Fruit fly (Drosophila melanogaster) whole organism, adult: ENCODE results near the gene Sf3a1.
A peak's percentile ranks its signal among the peaks of the same experiment; 100 is the strongest.

Source experiments
- CG11617 ChIP-seq: fragments of 200-800 bp; sonication (Bioruptor generic); optimal IDR thresholded peaks from 2 replicates; lab custom pipeline; 2017; ENCODE audit warnings: mild to moderate bottlenecking, missing biosample characterization, missing genetic modification reagents, missing genetic modification characterization
- CG12768 ChIP-seq: fragments of 200-800 bp; sonication (Bioruptor generic); optimal IDR thresholded peaks from 2 replicates; lab custom pipeline; 2017; ENCODE audit warnings: missing biosample characterization, missing genetic modification characterization, mild to moderate bottlenecking, moderate library complexity, missing genetic modification reagents
- CG14711 ChIP-seq: fragments of 200-800 bp; sonication (Bioruptor generic); optimal IDR thresholded peaks from 2 replicates; lab custom pipeline; 2018; ENCODE audit warnings: missing biosample characterization, mild to moderate bottlenecking, missing genetic modification characterization, moderate library complexity
- CG1620 ChIP-seq: fragments of 200-800 bp; sonication (Bioruptor generic); optimal IDR thresholded peaks from 2 replicates; lab custom pipeline; 2016; ENCODE audit warnings: missing biosample characterization, missing genetic modification characterization
- CG33017 ChIP-seq: fragments of 200-800 bp; sonication (Bioruptor generic); optimal IDR thresholded peaks from 2 replicates; lab custom pipeline; 2018; ENCODE audit warnings: missing biosample characterization, mild to moderate bottlenecking, missing genetic modification characterization, moderate library complexity
- CG5204 ChIP-seq: fragments of 200-800 bp; sonication (Bioruptor generic); optimal IDR thresholded peaks from 2 replicates; lab custom pipeline; 2016; ENCODE audit warnings: missing biosample characterization, missing genetic modification characterization
- CG7045 ChIP-seq: fragments of 200-800 bp; sonication (Bioruptor generic); optimal IDR thresholded peaks from 2 replicates; lab custom pipeline; 2017; ENCODE audit warnings: missing biosample characterization, mild to moderate bottlenecking, missing genetic modification characterization
- CG7101 ChIP-seq: fragments of 200-800 bp; sonication (Bioruptor generic); optimal IDR thresholded peaks from 2 replicates; lab custom pipeline; 2018; ENCODE audit warnings: missing biosample characterization, mild to moderate bottlenecking, missing genetic modification characterization, moderate library complexity
- Clk ChIP-seq: fragments of 200-800 bp; sonication (Bioruptor generic); optimal IDR thresholded peaks from 2 replicates; lab custom pipeline; 2017; ENCODE audit warnings: missing biosample characterization, missing genetic modification characterization
- Crg-1 ChIP-seq: fragments of 200-800 bp; sonication (Bioruptor generic); optimal IDR thresholded peaks from 2 replicates; lab custom pipeline; 2016; ENCODE audit warnings: missing biosample characterization, missing genetic modification characterization
- Hr96 ChIP-seq: fragments of 200-800 bp; sonication (Bioruptor generic); optimal IDR thresholded peaks from 2 replicates; lab custom pipeline; 2016; ENCODE audit warnings: missing biosample characterization, missing genetic modification characterization
- Mnt ChIP-seq: fragments of 200-800 bp; sonication (Bioruptor generic); optimal IDR thresholded peaks from 2 replicates; lab custom pipeline; 2016; ENCODE audit warnings: missing biosample characterization, mild to moderate bottlenecking, missing genetic modification characterization
- bab1 ChIP-seq: fragments of 200-800 bp; sonication (Bioruptor generic); optimal IDR thresholded peaks from 3 replicates; lab custom pipeline; 2019; ENCODE audit warnings: missing biosample characterization, mild to moderate bottlenecking, missing genetic modification characterization, moderate library complexity
- cic ChIP-seq: fragments of 200-800 bp; sonication (Bioruptor generic); optimal IDR thresholded peaks from 2 replicates; lab custom pipeline; 2017; ENCODE audit warnings: missing biosample characterization, mild to moderate bottlenecking, missing genetic modification characterization, moderate library complexity
- cnc ChIP-seq, 2 experiments: fragments of >200 bp; optimal IDR thresholded peaks; 2 replicates each; lab custom pipeline; 2017
- kay ChIP-seq: fragments of 200-800 bp; sonication (Bioruptor generic); peaks from one replicate; lab custom pipeline; 2016; ENCODE audit warnings: missing biosample characterization, missing genetic modification characterization, borderline replicate concordance
- ovo ChIP-seq: fragments of 200-800 bp; sonication (Bioruptor generic); optimal IDR thresholded peaks from 2 replicates; lab custom pipeline; 2016; ENCODE audit warnings: missing biosample characterization, missing genetic modification characterization
- pad ChIP-seq: fragments of 200-800 bp; sonication (Bioruptor generic); optimal IDR thresholded peaks from 3 replicates; lab custom pipeline; 2017; ENCODE audit warnings: missing biosample characterization, missing genetic modification characterization, mild to moderate bottlenecking, moderate library complexity, missing genetic modification reagents
- tj ChIP-seq: fragments of 200-800 bp; sonication (Bioruptor generic); optimal IDR thresholded peaks from 3 replicates; lab custom pipeline; 2017; ENCODE audit warnings: missing biosample characterization, mild to moderate bottlenecking, missing genetic modification characterization, moderate library complexity
- toe ChIP-seq: fragments of 200-800 bp; sonication (Bioruptor generic); optimal IDR thresholded peaks from 2 replicates; lab custom pipeline; 2016; ENCODE audit warnings: missing biosample characterization, missing genetic modification characterization

The Sf3a1 gene

DNA sequence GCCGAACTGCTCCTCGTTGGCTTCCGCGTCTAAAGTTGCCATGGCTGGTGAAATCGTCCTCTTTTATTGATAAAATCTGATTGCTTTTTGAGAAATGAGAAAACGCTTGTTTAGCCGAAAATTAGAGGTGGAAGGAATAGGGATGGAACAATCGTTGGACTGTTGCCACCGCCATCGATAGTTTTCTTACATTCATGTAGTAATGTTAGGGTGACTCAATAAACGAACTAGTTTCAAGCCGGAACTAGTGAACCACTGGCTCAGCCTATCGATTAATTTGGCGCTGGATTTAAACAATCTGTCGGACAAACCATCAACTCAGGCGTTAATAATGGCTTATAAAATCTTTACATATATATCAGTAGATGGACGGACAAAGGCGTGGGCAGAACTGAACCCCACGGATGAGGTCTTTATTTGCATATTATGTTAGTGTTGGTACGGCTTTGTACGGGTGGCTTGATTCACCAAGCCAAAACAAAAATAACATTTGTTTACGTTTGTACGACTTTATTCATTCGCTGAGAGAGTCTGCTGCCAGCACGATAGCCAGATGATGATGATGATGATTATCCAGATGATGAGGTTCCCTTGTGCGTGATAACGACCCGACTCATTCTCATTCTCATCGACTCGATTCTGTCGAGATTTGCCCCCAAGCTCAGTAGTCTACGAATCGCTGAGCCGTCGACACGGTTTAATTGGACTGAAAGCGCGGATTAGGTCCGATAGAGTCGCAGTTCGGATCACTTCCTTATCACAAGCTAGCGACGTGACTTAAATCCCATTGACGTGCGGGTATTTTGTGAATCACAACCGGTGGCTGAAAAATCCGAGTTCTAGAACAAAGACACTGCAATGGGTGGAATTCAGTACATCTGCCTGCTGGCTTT lies at the start of gene Sf3a1, which contains the start of gene Irc:
TSS of gene Sf3a1 (minus strand) at position 138 of the 893 bp plus-strand sequence.
TSS of gene Irc (plus strand) at position 658 of the 893 bp plus-strand sequence.
- TF ChIP-seq CG5204 (GFP tag; lab: Kevin White, UChicago) (no peak), ovo (no peak), tj (GFP tag; lab: Kevin White, UChicago) (no peak), cic (GFP tag; lab: Kevin White, UChicago) (peak; percentile 87), CG7101 (peak; percentile 20), toe (GFP tag; lab: Kevin White, UChicago) (no peak), CG11617 (no peak), CG33017 (no peak), Hr96 (GFP tag; lab: Kevin White, UChicago) (peak; percentile 25), Mnt (peak; percentile 44), CG1620 (GFP tag; lab: Kevin White, UChicago) (peak; percentile 26), cnc (optimal IDR thresholded peaks at IDR 0.05; lab: Kevin White, UChicago) (no peak), CG7045 (GFP tag; lab: Kevin White, UChicago) (no peak), bab1 (peak; percentile 45), CG14711 (tag; lab: Kevin White, UChicago) (no peak), Clk (GFP tag; lab: Kevin White, UChicago) (no peak), kay (GFP tag; lab: Kevin White, UChicago) (peak; percentile 94), CG12768 (peak; percentile 73), Crg-1 (GFP tag; lab: Kevin White, UChicago) (peak; percentile 19), pad (GFP tag; lab: Kevin White, UChicago) (no peak)

DNA sequence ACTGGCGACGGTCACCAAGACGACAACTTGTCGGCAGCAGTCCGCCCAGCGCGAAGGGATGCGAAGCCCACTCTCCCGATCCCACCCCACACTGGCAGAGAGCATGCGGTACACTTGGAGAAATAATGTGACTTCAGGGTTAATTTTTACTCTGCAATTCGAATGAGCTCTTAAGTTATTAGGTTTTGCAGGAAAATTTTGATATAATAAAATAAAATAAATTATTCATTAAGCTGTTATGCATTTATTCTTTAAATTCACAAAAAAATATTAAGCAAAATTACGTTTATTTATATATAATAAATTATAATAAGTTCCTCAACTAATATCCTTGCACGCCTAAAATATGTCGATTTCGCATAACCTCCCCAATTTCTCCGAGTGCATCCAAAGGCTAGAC lies 46.7 kb upstream of the Sf3a1 start:
- TF ChIP-seq cic (GFP tag; lab: Kevin White, UChicago) (no peak), CG1620 (GFP tag; lab: Kevin White, UChicago) (no peak), CG33017 (no peak), CG5204 (GFP tag; lab: Kevin White, UChicago) (no peak), CG7101 (no peak), CG14711 (tag; lab: Kevin White, UChicago) (no peak), Clk (GFP tag; lab: Kevin White, UChicago) (no peak), pad (GFP tag; lab: Kevin White, UChicago) (no peak), CG11617 (no peak), CG7045 (GFP tag; lab: Kevin White, UChicago) (no peak), cnc (optimal IDR thresholded peaks at IDR 0.05; lab: Kevin White, UChicago) (no peak), toe (GFP tag; lab: Kevin White, UChicago) (no peak), Crg-1 (GFP tag; lab: Kevin White, UChicago) (no peak), Hr96 (GFP tag; lab: Kevin White, UChicago) (no peak)

DNA sequence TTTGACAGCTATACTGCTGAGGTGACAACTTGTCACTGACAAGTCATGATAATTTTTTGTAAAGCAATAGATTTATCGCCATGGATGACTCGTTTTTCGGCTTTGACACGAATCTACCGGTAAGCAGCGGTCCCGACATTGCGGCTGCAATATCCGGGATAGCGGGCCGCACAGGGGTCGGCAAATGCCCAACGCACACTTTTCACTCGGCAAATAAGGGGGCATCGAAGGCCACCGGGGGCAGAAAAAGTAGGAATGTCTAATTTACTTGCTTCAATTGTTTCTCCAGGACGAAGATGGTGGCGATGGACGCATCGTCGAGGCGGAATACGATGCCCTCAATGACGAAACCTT lies 41.4 kb upstream of the Sf3a1 start:
- TF ChIP-seq CG7045 (GFP tag; lab: Kevin White, UChicago), result no peak
- no peak for TF ChIP-seq Crg-1 (GFP tag; lab: Kevin White, UChicago)
- no peak for TF ChIP-seq tj (GFP tag; lab: Kevin White, UChicago)
- no peak for TF ChIP-seq CG33017
- TF ChIP-seq CG11617, result no peak
- no peak for TF ChIP-seq CG1620 (GFP tag; lab: Kevin White, UChicago)
- no peak for TF ChIP-seq Clk (GFP tag; lab: Kevin White, UChicago)
- no peak for TF ChIP-seq CG5204 (GFP tag; lab: Kevin White, UChicago)
- TF ChIP-seq cnc (optimal IDR thresholded peaks at IDR 0.05; lab: Kevin White, UChicago), result no peak
- no peak for TF ChIP-seq kay (GFP tag; lab: Kevin White, UChicago)
- no peak for TF ChIP-seq CG14711 (tag; lab: Kevin White, UChicago)
- TF ChIP-seq Mnt, result no peak

DNA sequence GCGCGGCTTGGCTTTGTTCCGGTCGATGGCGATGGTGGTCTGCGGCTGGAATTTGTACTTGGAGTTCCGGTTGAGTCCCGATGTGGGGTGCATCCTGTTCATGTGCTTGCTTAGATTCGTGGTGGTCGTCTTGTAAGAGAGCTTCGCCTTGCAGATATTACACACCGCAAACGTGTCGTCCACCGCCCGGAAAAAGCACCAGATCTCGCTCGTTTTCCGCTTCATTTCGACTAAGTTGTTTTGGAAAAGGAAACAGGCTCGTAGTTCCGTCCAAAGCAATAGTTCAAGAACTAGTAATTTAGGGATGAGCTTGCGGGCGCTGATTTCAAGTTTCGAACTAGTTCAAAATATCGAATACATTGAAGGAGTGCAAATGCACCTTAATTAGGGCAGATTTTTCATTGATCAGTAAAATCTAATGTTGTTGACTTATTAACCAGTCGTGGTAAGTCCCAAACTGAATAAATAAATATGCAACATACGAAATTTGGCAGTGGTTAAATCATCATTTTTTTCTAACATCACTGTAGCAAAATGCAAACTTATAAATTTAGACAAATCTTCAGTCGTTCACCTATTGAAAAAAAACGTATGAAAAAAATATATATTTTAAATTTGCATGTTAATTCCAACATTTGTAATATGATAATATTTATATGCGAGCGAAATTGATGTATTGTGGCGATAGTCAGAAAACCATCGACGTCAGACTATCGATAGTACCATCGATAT lies 40.8 kb upstream of the Sf3a1 start, which contains the start of the genes bdwf and Patr-1:
TSS of gene bdwf (minus strand) at position 299 of the 732 bp plus-strand sequence.
TSS of gene Patr-1 (plus strand) at position 727 of the 732 bp plus-strand sequence.
- TF ChIP-seq kay (GFP tag; lab: Kevin White, UChicago) (peak; percentile 38), CG7045 (GFP tag; lab: Kevin White, UChicago) (no peak), CG7101 (no peak), bab1 (no peak), CG1620 (GFP tag; lab: Kevin White, UChicago) (peak; percentile 41), CG11617 (peak; percentile 38), CG14711 (tag; lab: Kevin White, UChicago) (peak; percentile 2), cic (GFP tag; lab: Kevin White, UChicago) (no peak), Crg-1 (GFP tag; lab: Kevin White, UChicago) (peak; percentile 11), Mnt (peak; percentile 17), CG33017 (no peak), CG5204 (GFP tag; lab: Kevin White, UChicago) (peak; percentile 50), Clk (GFP tag; lab: Kevin White, UChicago) (no peak), ovo (no peak), tj (GFP tag; lab: Kevin White, UChicago) (peak; percentile 95), CG12768 (no peak), cnc (optimal IDR thresholded peaks at IDR 0.05; lab: Kevin White, UChicago) (no peak), pad (GFP tag; lab: Kevin White, UChicago) (peak; percentile 31), toe (GFP tag; lab: Kevin White, UChicago) (no peak), Hr96 (GFP tag; lab: Kevin White, UChicago) (no peak)
